Fruit fly (Drosophila melanogaster) whole organism, pupa: ENCODE results near the gene Mzt1.

ENCODE experiments used
- CG10348 ChIP-seq: fragments of 200-800 bp; sonication (Bioruptor generic); IDR thresholded peaks from 2 replicates; pipeline ENCODE4 v1.3.6; 2022; ENCODE audit warnings: missing biosample characterization, missing genetic modification characterization
- CG14655 ChIP-seq: fragments of 200-800 bp; sonication (Bioruptor generic); optimal IDR thresholded peaks from 3 replicates; lab custom pipeline; 2017; ENCODE audit warnings: mild to moderate bottlenecking, missing biosample characterization, missing genetic modification reagents, missing genetic modification characterization
- CG17806 ChIP-seq: fragments of 200-800 bp; sonication (Bioruptor generic); optimal IDR thresholded peaks from 2 replicates; lab custom pipeline; 2018; ENCODE audit warnings: missing biosample characterization, mild to moderate bottlenecking, missing genetic modification characterization, moderate library complexity
- CG8301 ChIP-seq: fragments of 200-800 bp; sonication (Bioruptor generic); optimal IDR thresholded peaks from 2 replicates; lab custom pipeline; 2018; ENCODE audit warnings: missing biosample characterization, mild to moderate bottlenecking, missing genetic modification characterization

- TF ChIP-seq CG17806 (tag; lab: Kevin White, UChicago) (peak; percentile 91), CG8301 (tag; lab: Kevin White, UChicago) (peak; percentile 95), CG14655 (peak; percentile 97), CG10348 (GFP tag; lab: Robert Waterston, UW) (peak; percentile 55; the same call in 1 of the 2 replicates)
Observed at dm6 chr3L:2417399-2418040, 28.5 kb downstream of the Mzt1 start.
